Worm (Caenorhabditis elegans) whole organism, L4/young adult: ENCODE measurements around the gene T05H4.11.

ENCODE experiments used
- W03F9.2 ChIP-seq: fragments of 150-350 bp; optimal IDR thresholded peaks from 2 replicates; lab custom pipeline; 2014; ENCODE audit warnings: missing biosample characterization, missing genetic modification characterization
- dao-5 ChIP-seq: sonication (generic microtip); optimal IDR thresholded peaks from 2 replicates; lab custom pipeline; 2016; ENCODE audit warnings: missing genotype, missing genetic modification characterization, moderate library complexity, missing compliant biosample characterization
- him-1 ChIP-seq: sonication (generic microtip); optimal IDR thresholded peaks from 2 replicates; lab custom pipeline; 2016; ENCODE audit warnings: missing genotype, missing genetic modification reagents, missing genetic modification characterization, missing compliant biosample characterization

DNA sequence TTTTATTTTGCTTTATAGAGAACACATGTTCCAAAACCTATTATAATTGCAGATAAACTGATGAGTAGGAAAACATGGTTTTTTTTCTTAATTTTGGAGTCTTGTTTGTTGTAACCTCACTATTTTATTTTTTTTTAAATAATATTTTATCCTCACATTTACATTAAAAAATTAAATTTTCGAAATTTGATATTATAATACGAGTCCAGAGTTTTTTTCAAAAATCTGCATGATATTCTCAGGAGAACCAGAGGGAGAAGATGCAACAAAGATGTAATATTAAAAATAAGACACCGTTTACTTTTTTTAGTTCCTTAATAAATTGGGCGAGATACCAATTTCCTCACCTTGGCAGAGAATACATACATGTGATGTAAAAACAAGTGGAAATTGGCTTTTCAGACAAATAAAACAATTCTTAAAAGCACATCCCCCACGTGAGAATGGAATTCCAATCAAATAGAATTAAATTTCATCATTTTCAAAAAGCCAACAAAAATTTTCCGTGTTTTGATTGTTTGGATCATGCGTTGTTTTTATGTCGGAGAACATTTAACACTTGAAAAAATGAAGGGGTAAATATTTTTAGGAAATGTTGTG is 40.3 kb downstream of the T05H4.11 start:
- no peak for TF ChIP-seq him-1
- TF ChIP-seq dao-5: no peak
- no peak for TF ChIP-seq W03F9.2 (tag; lab: Kevin White, UChicago)
